Worm (Caenorhabditis elegans) whole organism, young adult: Measurements from ENCODE around the gene srlf-10.
A peak's percentile ranks its signal among the peaks of the same experiment; 100 is the strongest.

Experiments
- B0035.1 ChIP-seq: sonication (generic microtip); optimal IDR thresholded peaks from 2 replicates; lab custom pipeline; 2016; ENCODE audit warnings: missing genetic modification characterization, mild to moderate bottlenecking, missing compliant biosample characterization, missing genotype, missing genetic modification reagents
- F37B4.10 ChIP-seq: fragments of 200-800 bp; sonication (Bioruptor generic); IDR thresholded peaks from 2 replicates; pipeline ENCODE4 v1.3.6; 2022; ENCODE audit warnings: missing genetic modification characterization, missing compliant biosample characterization
- F49E8.2 ChIP-seq: sonication (generic microtip); optimal IDR thresholded peaks from 3 replicates; lab custom pipeline; 2017; ENCODE audit warnings: missing genetic modification characterization, mild to moderate bottlenecking, missing compliant biosample characterization, antibody characterized with exemption, moderate library complexity; ENCODE audit not compliant: insufficient read depth
- K11D2.4 ChIP-seq: fragments of 200-800 bp; sonication (Bioruptor generic); IDR thresholded peaks from 2 replicates; pipeline ENCODE4 v1.3.6; 2022; ENCODE audit warnings: missing genetic modification reagents, missing genetic modification characterization, missing compliant biosample characterization
- K12H6.12 ChIP-seq: fragments of 200-800 bp; sonication (Bioruptor generic); optimal IDR thresholded peaks from 2 replicates; lab custom pipeline; 2018; ENCODE audit warnings: mild to moderate bottlenecking, missing genetic modification characterization, missing compliant biosample characterization
- T07F8.4 ChIP-seq: sonication (generic microtip); optimal IDR thresholded peaks from 2 replicates; lab custom pipeline; 2016; ENCODE audit warnings: mild to moderate bottlenecking, missing genetic modification characterization, moderate library complexity, missing compliant biosample characterization
- T26A5.8 ChIP-seq: sonication (generic microtip); optimal IDR thresholded peaks from 2 replicates; lab custom pipeline; 2016; ENCODE audit warnings: missing genetic modification characterization, missing compliant biosample characterization
- aptf-3 ChIP-seq: fragments of 200-800 bp; sonication (Bioruptor generic); IDR thresholded peaks from 2 replicates; pipeline ENCODE4 v1.3.6; 2022; ENCODE audit warnings: missing genetic modification characterization, missing compliant biosample characterization
- atf-7 ChIP-seq: sonication (generic microtip); optimal IDR thresholded peaks from 2 replicates; lab custom pipeline; 2017; ENCODE audit warnings: mild to moderate bottlenecking, missing genetic modification characterization, missing compliant biosample characterization
- attf-5 ChIP-seq: fragments of 200-800 bp; sonication (Bioruptor generic); optimal IDR thresholded peaks from 2 replicates; lab custom pipeline; 2018; ENCODE audit warnings: mild to moderate bottlenecking, missing genetic modification characterization, missing compliant biosample characterization
- cebp-1 ChIP-seq, 2 experiments: fragments of 200-800 bp in 1 of 2; sonication (Bioruptor generic) in 1 of 2; sonication (generic microtip) in 1 of 2; IDR thresholded peaks in 1 of 2; optimal IDR thresholded peaks in 1 of 2; 2 replicates each; pipeline versions ENCODE4 v1.3.6 to Lab custom; 2017 to 2022; ENCODE audit warnings: missing compliant biosample characterization in 2 of 2, missing genetic modification characterization in 2 of 2, mild to moderate bottlenecking in 1 of 2, missing genetic modification reagents in 1 of 2, moderate library complexity in 1 of 2
- cebp-2 ChIP-seq: fragments of 200-800 bp; sonication (Bioruptor generic); IDR thresholded peaks from 2 replicates; pipeline ENCODE4 v1.3.6; 2022; ENCODE audit warnings: missing genetic modification characterization, missing compliant biosample characterization
- efl-1 ChIP-seq: fragments of 150-350 bp; optimal IDR thresholded peaks from 2 replicates; lab custom pipeline; 2014; ENCODE audit warnings: missing biosample characterization, missing genetic modification reagents, missing genetic modification characterization
- ets-4 ChIP-seq: fragments of 200-800 bp; sonication (Bioruptor generic); optimal IDR thresholded peaks from 2 replicates; lab custom pipeline; 2018; ENCODE audit warnings: mild to moderate bottlenecking, missing genetic modification characterization, missing compliant biosample characterization
- fkh-3 ChIP-seq: sonication (generic microtip); optimal IDR thresholded peaks from 2 replicates; lab custom pipeline; 2016; ENCODE audit warnings: mild to moderate bottlenecking, missing genetic modification characterization, missing compliant biosample characterization
- hmg-1.2 ChIP-seq: fragments of 200-800 bp; sonication (Bioruptor generic); IDR thresholded peaks from 2 replicates; pipeline ENCODE4 v1.3.6; 2022; ENCODE audit warnings: missing genetic modification reagents, missing genetic modification characterization, missing compliant biosample characterization
- let-607 ChIP-seq, 2 experiments: fragments of 200-800 bp in 1 of 2; sonication (Bioruptor generic) in 1 of 2; sonication (generic microtip) in 1 of 2; optimal IDR thresholded peaks; 2 replicates each; lab custom pipeline; 2016 to 2018; ENCODE audit warnings: mild to moderate bottlenecking in 2 of 2, missing compliant biosample characterization in 2 of 2, missing genetic modification characterization in 2 of 2, moderate library complexity in 2 of 2, missing genotype in 1 of 2
- lin-26 ChIP-seq: fragments of 200-800 bp; sonication (Bioruptor generic); IDR thresholded peaks from 2 replicates; pipeline ENCODE4 v1.3.6; 2022; ENCODE audit warnings: missing genetic modification reagents, missing genetic modification characterization, missing compliant biosample characterization
- lin-35 ChIP-seq, 3 experiments: fragments of 150-350 bp in 2 of 3; sonication (generic microtip) in 1 of 3; optimal IDR thresholded peaks; 2 replicates each; lab custom pipeline; 2014 to 2018; ENCODE audit warnings: missing biosample characterization in 3 of 3, missing genetic modification characterization in 3 of 3, missing genetic modification reagents in 3 of 3
- lin-40 ChIP-seq: sonication (generic microtip); optimal IDR thresholded peaks from 2 replicates; lab custom pipeline; 2016; ENCODE audit warnings: missing genetic modification characterization, mild to moderate bottlenecking, missing compliant biosample characterization, missing genotype, missing genetic modification reagents
- lin-54 ChIP-seq: fragments of 200-800 bp; sonication (Bioruptor generic); optimal IDR thresholded peaks from 2 replicates; lab custom pipeline; 2018; ENCODE audit warnings: mild to moderate bottlenecking, missing genetic modification characterization, missing compliant biosample characterization
- mcd-1 ChIP-seq: fragments of 200-800 bp; sonication (Bioruptor generic); IDR thresholded peaks from 2 replicates; pipeline ENCODE4 v1.3.6; 2022; ENCODE audit warnings: missing genetic modification reagents, missing genetic modification characterization, missing compliant biosample characterization
- mxl-1 ChIP-seq: sonication (generic microtip); optimal IDR thresholded peaks from 2 replicates; lab custom pipeline; 2016; ENCODE audit warnings: missing genetic modification characterization, missing compliant biosample characterization
- nfyb-1 ChIP-seq: fragments of 200-800 bp; sonication (Bioruptor generic); IDR thresholded peaks from 2 replicates; pipeline ENCODE4 v1.3.6; 2022; ENCODE audit warnings: missing genetic modification reagents, missing genetic modification characterization, missing compliant biosample characterization
- nhr-120 ChIP-seq: fragments of 200-800 bp; sonication (Bioruptor generic); IDR thresholded peaks from 2 replicates; pipeline ENCODE4 v1.3.6; 2022; ENCODE audit warnings: missing genetic modification characterization, missing compliant biosample characterization
- nhr-80 ChIP-seq: sonication (generic microtip); optimal IDR thresholded peaks from 2 replicates; lab custom pipeline; 2016; ENCODE audit warnings: missing genetic modification characterization, missing compliant biosample characterization
- rcor-1 ChIP-seq: fragments of 200-800 bp; sonication (Bioruptor generic); IDR thresholded peaks from 2 replicates; pipeline ENCODE4 v1.3.6; 2022; ENCODE audit warnings: missing genetic modification reagents, missing genetic modification characterization, missing compliant biosample characterization
- repo-1 ChIP-seq: sonication (generic microtip); optimal IDR thresholded peaks from 2 replicates; lab custom pipeline; 2017; ENCODE audit warnings: mild to moderate bottlenecking, missing genetic modification characterization, missing compliant biosample characterization
- snpc-4 ChIP-seq, 5 experiments: fragments of 150-350 bp in 1 of 5; sonication (generic microtip) in 4 of 5; optimal IDR thresholded peaks; 2 replicates each; lab custom pipeline; 2014 to 2018; ENCODE audit warnings: missing genetic modification characterization in 5 of 5, missing biosample characterization in 3 of 5, antibody characterized with exemption in 2 of 5, mild to moderate bottlenecking in 2 of 5, missing compliant biosample characterization in 2 of 5, missing genotype in 2 of 5, moderate library complexity in 2 of 5, missing genetic modification reagents in 1 of 5
- tbp1 ChIP-seq: fragments of 200-800 bp; sonication (Bioruptor generic); optimal IDR thresholded peaks from 2 replicates; lab custom pipeline; 2018; ENCODE audit warnings: mild to moderate bottlenecking, missing genetic modification characterization, missing compliant biosample characterization
- tbx-9 ChIP-seq: sonication (generic microtip); optimal IDR thresholded peaks from 2 replicates; lab custom pipeline; 2016; ENCODE audit warnings: borderline replicate concordance, missing genetic modification characterization, inconsistent platforms, missing compliant biosample characterization
- ztf-18 ChIP-seq: sonication (generic microtip); optimal IDR thresholded peaks from 2 replicates; lab custom pipeline; 2016; ENCODE audit warnings: missing genotype, mild to moderate bottlenecking, missing genetic modification characterization, missing compliant biosample characterization
- ztf-26 ChIP-seq: sonication (generic microtip); optimal IDR thresholded peaks from 2 replicates; lab custom pipeline; 2017; ENCODE audit warnings: missing genetic modification characterization, missing compliant biosample characterization

Gene srlf-10

DNA sequence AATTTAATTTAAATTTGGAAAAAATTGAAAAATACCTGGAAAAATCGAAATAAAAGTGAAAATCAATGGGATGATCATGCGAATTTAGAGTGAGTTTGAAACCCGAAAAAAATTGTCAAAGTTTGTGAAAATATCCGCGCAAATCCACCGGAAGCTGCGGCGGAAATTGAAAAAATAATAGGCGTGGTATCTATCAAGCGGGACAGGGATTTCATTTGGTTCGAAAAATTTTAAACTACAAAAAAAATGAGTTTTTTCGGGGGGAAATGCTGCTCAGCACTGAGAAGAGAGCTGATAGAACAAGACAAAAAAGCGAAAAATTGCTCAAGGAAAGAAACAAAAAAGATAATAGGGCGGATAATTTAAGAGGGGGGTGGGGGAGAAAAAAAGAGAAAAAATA is 31.0 kb upstream of the srlf-10 start, which contains the start of gene T03F6.9 (continued):
- TF ChIP-seq efl-1 (GFP tag; lab: Kevin White, UChicago) = no peak

ce11 chrIII:13376304-13376760 is 25.7 kb upstream of the srlf-10 start, which contains the start of gene lis-1:
Gene lis-1, minus strand, starts transcription at chrIII:13376710.
- 0 out of 2 replicates have a peak, but pooled peaks have one; percentile 10 for TF ChIP-seq nfyb-1 (GFP tag; lab: Robert Waterston, UW)
- no peak for TF ChIP-seq aptf-3
- no peak for TF ChIP-seq efl-1 (GFP tag; lab: Kevin White, UChicago)
- TF ChIP-seq repo-1 = no peak
- TF ChIP-seq lin-35 (GFP tag; optimal IDR thresholded peaks at IDR 0.05; lab: Kevin White, UChicago) = peak in 1 of 3 experiments; percentile 23
- no peak for TF ChIP-seq cebp-1 (GFP tag; IDR thresholded peaks at IDR 0.05; lab: Robert Waterston, UW)
- TF ChIP-seq cebp-1 (tag; optimal IDR thresholded peaks at IDR 0.05; lab: Kevin White, UChicago) = peak; percentile 80
- TF ChIP-seq rcor-1 = no peak
- TF ChIP-seq atf-7 (tag; lab: Kevin White, UChicago) = peak; percentile 5
- no peak for TF ChIP-seq ztf-26
- no peak for TF ChIP-seq F49E8.2
- TF ChIP-seq ets-4 (GFP tag; lab: Kevin White, UChicago) = no peak
- TF ChIP-seq nhr-120 (GFP tag; lab: Robert Waterston, UW) = no peak
- TF ChIP-seq tbx-9 (tag; lab: Kevin White, UChicago) = no peak
- TF ChIP-seq fkh-3 (tag; lab: Kevin White, UChicago) = no peak
- TF ChIP-seq F37B4.10 (GFP tag; lab: Robert Waterston, UW) = no peak

- TF ChIP-seq lin-35 (GFP tag; optimal IDR thresholded peaks at IDR 0.05; lab: Kevin White, UChicago) = peak in 1 of 3 experiments; percentile 53
- TF ChIP-seq T07F8.4 (tag; lab: Kevin White, UChicago) = no peak
- peak; percentile 64 for TF ChIP-seq lin-40 (tag; lab: Kevin White, UChicago)
- peak; percentile 23; the same call in 1 of the 2 replicates for TF ChIP-seq cebp-1 (GFP tag; IDR thresholded peaks at IDR 0.05; lab: Robert Waterston, UW)
- TF ChIP-seq cebp-1 (tag; optimal IDR thresholded peaks at IDR 0.05; lab: Kevin White, UChicago) = no peak
- TF ChIP-seq T26A5.8 (tag; lab: Kevin White, UChicago) = no peak
- TF ChIP-seq mcd-1 (GFP tag; lab: Robert Waterston, UW) = peak; percentile 49; the same call in 1 of the 2 replicates
- TF ChIP-seq K11D2.4 = peak; percentile 72
- peak; percentile 91 for TF ChIP-seq nhr-80 (tag; lab: Kevin White, UChicago)
- peak; percentile 61 for TF ChIP-seq ztf-18
- TF ChIP-seq hmg-1.2 = peak; percentile 91
- no peak for TF ChIP-seq snpc-4 (GFP tag; optimal IDR thresholded peaks at IDR 0.05; lab: Kevin White, UChicago)
- TF ChIP-seq snpc-4 (tag; optimal IDR thresholded peaks at IDR 0.05; lab: Kevin White, UChicago) = peak in 1 of 4 experiments; percentile 15
- TF ChIP-seq nfyb-1 (GFP tag; lab: Robert Waterston, UW) = peak; percentile 71; the same call in 1 of the 2 replicates
- TF ChIP-seq tbp1 (GFP tag; lab: Kevin White, UChicago) = peak; percentile 6
- no peak for TF ChIP-seq B0035.1 (tag; lab: Kevin White, UChicago)
- TF ChIP-seq let-607 (tag; optimal IDR thresholded peaks at IDR 0.05; lab: Kevin White, UChicago) = peak in 1 of 2 experiments; percentile 52
- peak; percentile 71 for TF ChIP-seq attf-5 (GFP tag; lab: Kevin White, UChicago)
- TF ChIP-seq mxl-1 (tag; lab: Kevin White, UChicago) = no peak
- TF ChIP-seq K12H6.12 (tag; lab: Kevin White, UChicago) = peak; percentile 14
- peak; percentile 33 for TF ChIP-seq lin-54 (GFP tag; lab: Kevin White, UChicago)
- TF ChIP-seq, all 124 proteins: peak for 15
Observed at ce11 chrIII:13377249-13377648, 24.8 kb upstream of the srlf-10 start.

ce11 chrIII:13378242-13378641 is 23.8 kb upstream of the srlf-10 start, which contains the start of gene T03F6.10:
Gene T03F6.10, minus strand, starts transcription at chrIII:13378342.
- 0 out of 2 replicates have a peak, but pooled peaks have one; percentile 29 for TF ChIP-seq cebp-2 (GFP tag; lab: Robert Waterston, UW)
- TF ChIP-seq lin-26 (GFP tag; lab: Robert Waterston, UW) = no peak
